Fruit fly (Drosophila melanogaster): ENCODE data around the gene mamo.

The mamo gene

DNA sequence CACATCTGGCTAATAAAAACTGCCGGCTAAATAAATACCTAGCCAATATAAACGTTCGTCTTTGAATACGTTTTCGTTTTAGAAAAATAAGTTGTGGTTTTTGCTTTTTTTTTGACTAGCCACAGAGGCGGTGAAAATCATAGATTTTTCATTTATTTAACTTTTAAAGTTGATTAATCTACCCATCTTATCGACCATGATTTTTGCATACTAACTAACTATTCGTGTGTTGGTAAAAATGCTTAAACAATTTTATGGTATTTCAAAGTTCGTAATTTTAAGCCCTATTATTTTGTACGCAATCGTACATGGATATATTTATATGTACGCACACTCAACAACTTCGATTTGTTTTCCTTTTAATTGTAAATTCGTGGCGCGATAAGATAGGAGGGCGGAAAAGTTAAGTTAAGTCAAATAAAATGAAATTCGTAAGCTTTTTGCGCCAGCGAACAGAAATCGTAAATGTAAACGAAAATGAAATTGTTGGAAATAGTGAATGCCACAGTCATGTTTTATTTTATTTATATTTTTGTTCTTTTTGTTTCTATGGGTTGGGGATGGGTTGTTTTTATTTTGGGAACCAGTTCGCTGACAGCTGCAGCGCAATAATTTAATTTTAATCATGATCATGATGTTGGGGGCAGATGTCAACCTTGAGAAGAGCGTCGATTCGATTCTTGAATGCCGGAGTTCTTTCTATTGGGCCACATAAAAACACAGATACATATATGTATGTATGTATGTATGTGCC, 172.7 kb downstream of the mamo start (continued):
- peak; percentile 24 for TF ChIP-seq Bteb2 (GFP tag; optimal IDR thresholded peaks at IDR 0.05)
- peak; percentile 63; the same call in 1 of the 2 replicates for TF ChIP-seq CG32532 (GFP tag; IDR thresholded peaks at IDR 0.05)
- TF ChIP-seq CG12391 (tag; optimal IDR thresholded peaks at IDR 0.05): peak; percentile 30
- peak; percentile 34 for TF ChIP-seq Hmr (GFP tag; optimal IDR thresholded peaks at IDR 0.05)
- peak; percentile 19 for TF ChIP-seq CG13296 (GFP tag; optimal IDR thresholded peaks at IDR 0.05)
- TF ChIP-seq BtbVII (GFP tag; optimal IDR thresholded peaks at IDR 0.05): peak; percentile 49
- no peak for TF ChIP-seq CG10321 (GFP tag; IDR thresholded peaks at IDR 0.05)
- TF ChIP-seq sens (GFP tag): peak; percentile 85
- peak; percentile 27 for TF ChIP-seq CG18476 (GFP tag; optimal IDR thresholded peaks at IDR 0.05)
- TF ChIP-seq ranshi (GFP tag; IDR thresholded peaks at IDR 0.05): peak; percentile 36; the same call in 1 of the 2 replicates
- no peak for TF ChIP-seq prd (optimal IDR thresholded peaks at IDR 0.05)
- no peak for TF ChIP-seq prd (GFP tag; IDR thresholded peaks at IDR 0.05)
- TF ChIP-seq CG10366 (GFP tag; IDR thresholded peaks at IDR 0.05): 0 out of 2 replicates have a peak, but pooled peaks have one; percentile 18
- TF ChIP-seq so (GFP tag; IDR thresholded peaks at IDR 0.05): peak; percentile 78
- peak; percentile 42 for TF ChIP-seq CG17385 (GFP tag; optimal IDR thresholded peaks at IDR 0.05)
- TF ChIP-seq Atf6 (GFP tag; IDR thresholded peaks at IDR 0.05): peak; percentile 76
- TF ChIP-seq stc (GFP tag; IDR thresholded peaks at IDR 0.05): peak; percentile 63
- TF ChIP-seq oc (tag; optimal IDR thresholded peaks at IDR 0.05): no peak
- peak; percentile 65 for TF ChIP-seq Sox102F (GFP tag; optimal IDR thresholded peaks at IDR 0.05)
- TF ChIP-seq CkIIα-i1 (GFP tag; IDR thresholded peaks at IDR 0.05): no peak
- peak; percentile 48 for TF ChIP-seq Rfx (GFP tag; IDR thresholded peaks at IDR 0.05)
- TF ChIP-seq CG11504 (tag; optimal IDR thresholded peaks at IDR 0.05): peak; percentile 59
- TF ChIP-seq CG9609 (GFP tag; optimal IDR thresholded peaks at IDR 0.05): no peak
- peak; percentile 9 for TF ChIP-seq CG17568 (GFP tag; optimal IDR thresholded peaks at IDR 0.05)
- 0 out of 2 replicates have a peak, but pooled peaks have one; percentile 25 for TF ChIP-seq Taf1 (GFP tag; IDR thresholded peaks at IDR 0.05)
- TF ChIP-seq CG7357 (GFP tag; IDR thresholded peaks at IDR 0.05): no peak
- TF ChIP-seq CG16813 (GFP tag; IDR thresholded peaks at IDR 0.05; ENCODE audit: partially characterized antibody): no peak
- TF ChIP-seq HLHmδ (GFP tag; optimal IDR thresholded peaks at IDR 0.05): no peak
- 0 out of 2 replicates have a peak, but pooled peaks have one; percentile 20 for TF ChIP-seq Ptx1 (GFP tag; IDR thresholded peaks at IDR 0.05)
- TF ChIP-seq CG1647 (GFP tag; optimal IDR thresholded peaks at IDR 0.05): no peak
- TF ChIP-seq ind (GFP tag; optimal IDR thresholded peaks at IDR 0.05): peak; percentile 29
- TF ChIP-seq Hmx (GFP tag; optimal IDR thresholded peaks at IDR 0.05): no peak
- TF ChIP-seq Camta (GFP tag; optimal IDR thresholded peaks at IDR 0.05): no peak
- TF ChIP-seq CG32767 (GFP tag; IDR thresholded peaks at IDR 0.05): 0 out of 2 replicates have a peak, but pooled peaks have one; percentile 26
- TF ChIP-seq Ada2b (GFP tag; IDR thresholded peaks at IDR 0.05): peak; percentile 58; the same call in 1 of the 2 replicates
- peak; percentile 23; the same call in 1 of the 2 replicates for TF ChIP-seq CG17328 (GFP tag; IDR thresholded peaks at IDR 0.05)
- no peak for TF ChIP-seq CG8290 (GFP tag; optimal IDR thresholded peaks at IDR 0.05)
- peak in 1 of 2 experiments; percentile 27 for TF ChIP-seq CG8290 (tag; optimal IDR thresholded peaks at IDR 0.05)
- peak; percentile 57 for TF ChIP-seq CG7839 (tag; optimal IDR thresholded peaks at IDR 0.05)
- peak; percentile 39; the same call in 1 of the 3 replicates for TF ChIP-seq CG17361 (GFP tag; IDR thresholded peaks at IDR 0.05)
- TF ChIP-seq CG2678 (tag; optimal IDR thresholded peaks at IDR 0.05): peak; percentile 44
- TF ChIP-seq phol (tag; optimal IDR thresholded peaks at IDR 0.05): peak; percentile 25
- TF ChIP-seq unpg (GFP tag; optimal IDR thresholded peaks at IDR 0.05): peak; percentile 63
- peak; percentile 39 for TF ChIP-seq Fer1 (GFP tag; optimal IDR thresholded peaks at IDR 0.05)
- peak; percentile 36 for TF ChIP-seq CG18619 (GFP tag; optimal IDR thresholded peaks at IDR 0.05)
- peak; percentile 16 for TF ChIP-seq pho (GFP tag; optimal IDR thresholded peaks at IDR 0.05)
- peak; percentile 62; the same call in 2 of the 3 replicates for TF ChIP-seq row (GFP tag; IDR thresholded peaks at IDR 0.05)
- peak; percentile 75 for TF ChIP-seq CG18599 (GFP tag; optimal IDR thresholded peaks at IDR 0.05)
- no peak for TF ChIP-seq CG9797 (GFP tag; optimal IDR thresholded peaks at IDR 0.05)
- no peak for TF ChIP-seq Doc3 (GFP tag; IDR thresholded peaks at IDR 0.05; ENCODE audit: partially characterized antibody)

All from whole organism, embryonic.